Worm (Caenorhabditis elegans) whole organism, late embryonic: Measurements from ENCODE around the gene K02F3.2.

Experiments
- C08G9.2 ChIP-seq: sonication (generic microtip); optimal IDR thresholded peaks from 2 replicates; lab custom pipeline; 2016; ENCODE audit warnings: mild to moderate bottlenecking, missing genetic modification characterization, moderate library complexity, missing compliant biosample characterization
- C38D4.7 ChIP-seq: fragments of 200-800 bp; sonication (Bioruptor generic); optimal IDR thresholded peaks from 2 replicates; lab custom pipeline; 2018; ENCODE audit warnings: mild to moderate bottlenecking, missing genetic modification characterization, moderate library complexity, missing compliant biosample characterization
- K02D7.2 ChIP-seq: sonication (generic microtip); optimal IDR thresholded peaks from 2 replicates; lab custom pipeline; 2017; ENCODE audit warnings: mild to moderate bottlenecking, missing genetic modification characterization, missing compliant biosample characterization
- Y22D7AL.16 ChIP-seq: sonication (generic microtip); optimal IDR thresholded peaks from 2 replicates; lab custom pipeline; 2016; ENCODE audit warnings: missing genetic modification characterization, missing compliant biosample characterization
- ahr-1 ChIP-seq: sonication (generic microtip); optimal IDR thresholded peaks from 2 replicates; lab custom pipeline; 2016; ENCODE audit warnings: missing genetic modification characterization, missing compliant biosample characterization
- ceh-14 ChIP-seq: sonication (generic microtip); optimal IDR thresholded peaks from 2 replicates; lab custom pipeline; 2016; ENCODE audit warnings: missing genotype, missing genetic modification characterization, missing compliant biosample characterization
- ceh-18 ChIP-seq: sonication (generic microtip); optimal IDR thresholded peaks from 2 replicates; lab custom pipeline; 2016; ENCODE audit warnings: missing genetic modification characterization, missing compliant biosample characterization
- ceh-19 ChIP-seq: fragments of 200-800 bp; sonication (Bioruptor generic); optimal IDR thresholded peaks from 2 replicates; lab custom pipeline; 2018; ENCODE audit warnings: mild to moderate bottlenecking, missing genetic modification characterization, missing compliant biosample characterization
- ceh-2 ChIP-seq: sonication (generic microtip); optimal IDR thresholded peaks from 2 replicates; lab custom pipeline; 2016; ENCODE audit warnings: missing genotype, missing genetic modification characterization, missing compliant biosample characterization
- ceh-22 ChIP-seq: sonication (generic microtip); optimal IDR thresholded peaks from 2 replicates; lab custom pipeline; 2017; ENCODE audit warnings: missing biosample characterization, missing genetic modification characterization
- ceh-24 ChIP-seq: sonication (generic microtip); optimal IDR thresholded peaks from 2 replicates; lab custom pipeline; 2016; ENCODE audit warnings: mild to moderate bottlenecking, missing genetic modification characterization, missing compliant biosample characterization
- ceh-30 ChIP-seq: fragments of 150-350 bp; optimal IDR thresholded peaks from 2 replicates; lab custom pipeline; 2014; ENCODE audit warnings: missing biosample characterization, missing genetic modification characterization
- ceh-34 ChIP-seq: sonication (generic microtip); optimal IDR thresholded peaks from 2 replicates; lab custom pipeline; 2016; ENCODE audit warnings: mild to moderate bottlenecking, missing genetic modification characterization, missing compliant biosample characterization
- ceh-45 ChIP-seq: fragments of 200-800 bp; sonication (Bioruptor generic); IDR thresholded peaks from 2 replicates; pipeline ENCODE4 v1.3.6; 2022; ENCODE audit warnings: missing genetic modification reagents, missing genetic modification characterization, missing compliant biosample characterization
- dmd-4 ChIP-seq: sonication (generic microtip); optimal IDR thresholded peaks from 2 replicates; lab custom pipeline; 2016; ENCODE audit warnings: borderline replicate concordance, missing genetic modification characterization, missing compliant biosample characterization
- dve-1 ChIP-seq: sonication (generic microtip); optimal IDR thresholded peaks from 2 replicates; lab custom pipeline; 2017; ENCODE audit warnings: antibody characterized with exemption, mild to moderate bottlenecking, missing genetic modification characterization, missing compliant biosample characterization
- fax-1 ChIP-seq: sonication (generic microtip); optimal IDR thresholded peaks from 2 replicates; lab custom pipeline; 2016; ENCODE audit warnings: missing genotype, missing genetic modification characterization, missing compliant biosample characterization
- fkh-10 ChIP-seq: fragments of 150-350 bp; optimal IDR thresholded peaks from 2 replicates; lab custom pipeline; 2014; ENCODE audit warnings: missing biosample characterization, missing genetic modification reagents, missing genetic modification characterization
- fkh-6 ChIP-seq: sonication (generic microtip); optimal IDR thresholded peaks from 2 replicates; lab custom pipeline; 2016; ENCODE audit warnings: missing genetic modification characterization, missing compliant biosample characterization
- hlh-13 ChIP-seq: fragments of 200-800 bp; sonication (Bioruptor generic); optimal IDR thresholded peaks from 2 replicates; lab custom pipeline; 2018; ENCODE audit warnings: mild to moderate bottlenecking, missing genetic modification characterization, missing compliant biosample characterization
- hlh-15 ChIP-seq: sonication (generic microtip); optimal IDR thresholded peaks from 2 replicates; lab custom pipeline; 2016; ENCODE audit warnings: missing genetic modification characterization, missing compliant biosample characterization
- hlh-8 ChIP-seq: sonication (generic microtip); optimal IDR thresholded peaks from 2 replicates; lab custom pipeline; 2016; ENCODE audit warnings: missing genotype, missing genetic modification characterization, missing compliant biosample characterization
- lin-11 ChIP-seq: fragments of 200-800 bp; sonication (Bioruptor generic); optimal IDR thresholded peaks from 2 replicates; lab custom pipeline; 2018; ENCODE audit warnings: mild to moderate bottlenecking, missing genetic modification characterization, missing compliant biosample characterization
- madf-2 ChIP-seq: sonication (generic microtip); optimal IDR thresholded peaks from 2 replicates; lab custom pipeline; 2017; ENCODE audit warnings: missing genetic modification characterization, missing compliant biosample characterization
- mec-3 ChIP-seq: sonication (generic microtip); optimal IDR thresholded peaks from 2 replicates; lab custom pipeline; 2016; ENCODE audit warnings: borderline replicate concordance, missing genetic modification characterization, missing compliant biosample characterization
- nhr-232 ChIP-seq: sonication (generic microtip); optimal IDR thresholded peaks from 2 replicates; lab custom pipeline; 2016; ENCODE audit warnings: missing genetic modification characterization, missing compliant biosample characterization
- npax-4 ChIP-seq: sonication (generic microtip); optimal IDR thresholded peaks from 2 replicates; lab custom pipeline; 2016; ENCODE audit warnings: missing genetic modification characterization, missing compliant biosample characterization
- odd-2 ChIP-seq: sonication (generic microtip); optimal IDR thresholded peaks from 2 replicates; lab custom pipeline; 2017; ENCODE audit warnings: antibody characterized with exemption, mild to moderate bottlenecking, missing genetic modification characterization, missing compliant biosample characterization
- pag-3 ChIP-seq: sonication (generic microtip); optimal IDR thresholded peaks from 2 replicates; lab custom pipeline; 2016; ENCODE audit warnings: missing compliant biosample characterization, missing genetic modification characterization, borderline replicate concordance
- pat-9 ChIP-seq: fragments of 200-800 bp; sonication (Bioruptor generic); optimal IDR thresholded peaks from 2 replicates; lab custom pipeline; 2018; ENCODE audit warnings: mild to moderate bottlenecking, missing genetic modification characterization, moderate library complexity, missing compliant biosample characterization
- pax-1 ChIP-seq: fragments of 150-350 bp; optimal IDR thresholded peaks from 2 replicates; lab custom pipeline; 2014; ENCODE audit warnings: missing biosample characterization, missing genetic modification characterization
- pha-4 ChIP-seq: fragments of 150-350 bp; optimal IDR thresholded peaks from 2 replicates; lab custom pipeline; 2018; ENCODE audit warnings: missing biosample characterization, missing genetic modification reagents, missing genetic modification characterization
- pqm-1 ChIP-seq: sonication (generic microtip); optimal IDR thresholded peaks from 2 replicates; lab custom pipeline; 2016; ENCODE audit warnings: missing genetic modification characterization, missing compliant biosample characterization
- ref-2 ChIP-seq: sonication (generic microtip); optimal IDR thresholded peaks from 2 replicates; lab custom pipeline; 2016; ENCODE audit warnings: missing genetic modification characterization, missing compliant biosample characterization
- sdc-2 ChIP-seq: sonication (generic microtip); optimal IDR thresholded peaks from 2 replicates; lab custom pipeline; 2016; ENCODE audit warnings: missing genotype, missing genetic modification characterization, missing compliant biosample characterization
- sox-4 ChIP-seq: sonication (generic microtip); optimal IDR thresholded peaks from 2 replicates; lab custom pipeline; 2017; ENCODE audit warnings: mild to moderate bottlenecking, missing genetic modification characterization, inconsistent platforms, missing compliant biosample characterization
- syd-9 ChIP-seq: sonication (generic microtip); optimal IDR thresholded peaks from 2 replicates; lab custom pipeline; 2016; ENCODE audit warnings: mild to moderate bottlenecking, missing genetic modification characterization, moderate library complexity, missing compliant biosample characterization
- tbx-7 ChIP-seq: sonication (generic microtip); optimal IDR thresholded peaks from 2 replicates; lab custom pipeline; 2016; ENCODE audit warnings: missing genotype, missing genetic modification characterization, missing compliant biosample characterization
- unc-55 ChIP-seq: sonication (generic microtip); optimal IDR thresholded peaks from 2 replicates; lab custom pipeline; 2017; ENCODE audit warnings: missing biosample characterization, missing genetic modification reagents, missing genetic modification characterization
- unc-86 ChIP-seq: sonication (generic microtip); optimal IDR thresholded peaks from 2 replicates; lab custom pipeline; 2016; ENCODE audit warnings: missing genetic modification characterization, missing compliant biosample characterization
- zip-5 ChIP-seq: sonication (generic microtip); optimal IDR thresholded peaks from 2 replicates; lab custom pipeline; 2016; ENCODE audit warnings: missing genetic modification characterization, missing compliant biosample characterization
- ztf-16 ChIP-seq: sonication (generic microtip); optimal IDR thresholded peaks from 2 replicates; lab custom pipeline; 2017; ENCODE audit warnings: missing genetic modification characterization, missing compliant biosample characterization

Gene K02F3.2

DNA sequence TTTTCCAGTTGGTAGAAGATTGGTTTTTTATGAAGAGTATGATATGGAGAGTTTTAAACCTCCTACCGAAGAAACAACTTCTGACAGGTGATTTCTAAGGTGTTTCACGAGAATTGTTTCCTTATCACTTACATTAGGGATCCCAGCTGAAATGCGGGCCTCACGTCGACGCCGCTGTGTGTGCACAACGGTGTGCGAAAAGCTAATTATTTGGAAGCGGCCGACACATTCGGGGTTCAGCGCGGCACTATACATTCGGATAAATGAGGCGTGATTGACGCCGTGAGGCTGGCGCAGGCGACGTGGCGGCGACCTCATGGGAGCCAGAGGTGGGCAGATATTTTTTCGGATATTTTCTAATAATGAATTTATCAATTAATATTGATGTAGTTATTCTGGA is 26.3 kb upstream of the K02F3.2 start:
- TF ChIP-seq ztf-16: no peak
- TF ChIP-seq nhr-232 (tag; lab: Kevin White, UChicago): no peak
- no peak for TF ChIP-seq pag-3 (tag; lab: Kevin White, UChicago)
- no peak for TF ChIP-seq syd-9 (tag; lab: Kevin White, UChicago)
- no peak for TF ChIP-seq ceh-2 (tag; lab: Kevin White, UChicago)
- no peak for TF ChIP-seq ceh-18 (tag; lab: Kevin White, UChicago)
- TF ChIP-seq fkh-6 (tag; lab: Kevin White, UChicago): no peak
- TF ChIP-seq lin-11 (tag; lab: Kevin White, UChicago): no peak
- TF ChIP-seq ahr-1 (tag; lab: Kevin White, UChicago): no peak
- TF ChIP-seq ceh-45 (GFP tag; lab: Robert Waterston, UW): no peak
- TF ChIP-seq C38D4.7: no peak
- no peak for TF ChIP-seq unc-55
- TF ChIP-seq hlh-13 (GFP tag; lab: Kevin White, UChicago): no peak
- no peak for TF ChIP-seq unc-86 (tag; lab: Kevin White, UChicago)
- no peak for TF ChIP-seq ceh-24 (tag; lab: Kevin White, UChicago)
- TF ChIP-seq hlh-8 (tag; lab: Kevin White, UChicago): no peak
- no peak for TF ChIP-seq fax-1 (tag; lab: Kevin White, UChicago)
- TF ChIP-seq npax-4 (tag; lab: Kevin White, UChicago): no peak
- TF ChIP-seq hlh-15: no peak
- TF ChIP-seq, all 69 proteins: peak for 0

- peak; percentile 28 for TF ChIP-seq ceh-18 (tag; lab: Kevin White, UChicago)
- no peak for TF ChIP-seq ceh-14 (tag; lab: Kevin White, UChicago)
- TF ChIP-seq ceh-22 (tag; lab: Kevin White, UChicago): no peak
- no peak for TF ChIP-seq ref-2
- no peak for TF ChIP-seq ceh-19 (GFP tag; lab: Kevin White, UChicago)
- no peak for TF ChIP-seq hlh-15
These were observed 22.9 kb upstream of the K02F3.2 start, which contains the start of gene clec-149 for ce11 chrIII:822546-823272. Gene clec-149, plus strand, starts transcription at chrIII:823222.

- TF ChIP-seq ceh-45 (GFP tag; lab: Robert Waterston, UW): no peak
- TF ChIP-seq fkh-6 (tag; lab: Kevin White, UChicago): no peak
- TF ChIP-seq mec-3 (tag; lab: Kevin White, UChicago): no peak
- no peak for TF ChIP-seq ceh-19 (GFP tag; lab: Kevin White, UChicago)
- TF ChIP-seq odd-2 (tag; lab: Kevin White, UChicago): no peak
- no peak for TF ChIP-seq sox-4
- no peak for TF ChIP-seq pha-4 (tag; lab: Kevin White, UChicago)
- no peak for TF ChIP-seq C08G9.2 (tag; lab: Kevin White, UChicago)
- TF ChIP-seq ceh-24 (tag; lab: Kevin White, UChicago): no peak
- TF ChIP-seq fkh-10: no peak
- no peak for TF ChIP-seq ceh-2 (tag; lab: Kevin White, UChicago)
These were observed 20.4 kb upstream of the K02F3.2 start for ce11 chrIII:825256-825655.

- no peak for TF ChIP-seq dve-1 (tag; lab: Kevin White, UChicago)
- no peak for TF ChIP-seq C38D4.7
- TF ChIP-seq ceh-2 (tag; lab: Kevin White, UChicago): no peak
- TF ChIP-seq zip-5 (tag; lab: Kevin White, UChicago): no peak
- TF ChIP-seq sox-4: no peak
- TF ChIP-seq dmd-4: no peak
- TF ChIP-seq sdc-2 (tag; lab: Kevin White, UChicago): no peak
- TF ChIP-seq Y22D7AL.16: no peak
- TF ChIP-seq madf-2 (tag; lab: Kevin White, UChicago): no peak
- no peak for TF ChIP-seq ref-2
- no peak for TF ChIP-seq ceh-30
- TF ChIP-seq pqm-1: no peak
- no peak for TF ChIP-seq pat-9 (tag; lab: Kevin White, UChicago)
- no peak for TF ChIP-seq pax-1 (tag; lab: Kevin White, UChicago)
- no peak for TF ChIP-seq tbx-7
- TF ChIP-seq ceh-34 (tag; lab: Kevin White, UChicago): no peak
- TF ChIP-seq pag-3 (tag; lab: Kevin White, UChicago): no peak
- no peak for TF ChIP-seq npax-4 (tag; lab: Kevin White, UChicago)
- TF ChIP-seq C08G9.2 (tag; lab: Kevin White, UChicago): no peak
- TF ChIP-seq K02D7.2 (tag; lab: Kevin White, UChicago): no peak
These were observed 13.7 kb upstream of the K02F3.2 start, which contains the start of gene ceeh-1 for ce11 chrIII:831961-832360. Gene ceeh-1, minus strand, starts transcription at chrIII:832277.
